Fruit fly (Drosophila melanogaster) whole organism, embryonic: ENCODE measurements around the gene CG14795.

Source experiments
- BEAF-32 ChIP-seq: fragments of 200-800 bp; sonication (Bioruptor generic); optimal IDR thresholded peaks from 3 replicates; lab custom pipeline; 2017; ENCODE audit warnings: missing biosample characterization, missing genetic modification characterization, mild to moderate bottlenecking, moderate library complexity, missing genetic modification reagents
- CG10209 ChIP-seq: fragments of 200-800 bp; sonication (Bioruptor generic); optimal IDR thresholded peaks from 3 replicates; lab custom pipeline; 2017; ENCODE audit warnings: missing biosample characterization, mild to moderate bottlenecking, missing genetic modification characterization, missing genetic modification reagents
- CG10366 ChIP-seq: fragments of 200-800 bp; sonication (Bioruptor generic); IDR thresholded peaks from 2 replicates; pipeline ENCODE4 v1.3.6; 2022; ENCODE audit warnings: missing biosample characterization, missing genetic modification characterization
- CG10462 ChIP-seq: fragments of 200-800 bp; sonication (Bioruptor generic); optimal IDR thresholded peaks from 2 replicates; lab custom pipeline; 2016; ENCODE audit warnings: missing biosample characterization, missing genetic modification characterization
- CG11456 ChIP-seq: fragments of 200-800 bp; sonication (Bioruptor generic); IDR thresholded peaks from 3 replicates; pipeline ENCODE4 v1.3.6; 2022; ENCODE audit warnings: missing biosample characterization, missing genetic modification characterization
- CG12104 ChIP-seq: fragments of 200-800 bp; sonication (Bioruptor generic); optimal IDR thresholded peaks from 3 replicates; lab custom pipeline; 2016; ENCODE audit warnings: missing biosample characterization, missing genetic modification characterization
- CG12744 ChIP-seq: fragments of 200-800 bp; sonication (Bioruptor generic); optimal IDR thresholded peaks from 2 replicates; lab custom pipeline; 2016; ENCODE audit warnings: missing biosample characterization, missing genetic modification characterization
- CG12769 ChIP-seq: fragments of 200-800 bp; sonication (Bioruptor generic); optimal IDR thresholded peaks from 2 replicates; lab custom pipeline; 2019; ENCODE audit warnings: missing biosample characterization, mild to moderate bottlenecking, missing genetic modification characterization, moderate library complexity
- CG14710 ChIP-seq: fragments of 200-800 bp; sonication (Bioruptor generic); optimal IDR thresholded peaks from 3 replicates; lab custom pipeline; 2019; ENCODE audit warnings: missing biosample characterization, mild to moderate bottlenecking, missing genetic modification characterization, moderate library complexity
- CG17385 ChIP-seq: fragments of 200-800 bp; sonication (Bioruptor generic); optimal IDR thresholded peaks from 3 replicates; lab custom pipeline; 2018; ENCODE audit warnings: missing biosample characterization, mild to moderate bottlenecking, missing genetic modification characterization
- CG1792 ChIP-seq: fragments of 200-800 bp; sonication (Bioruptor generic); optimal IDR thresholded peaks from 2 replicates; lab custom pipeline; 2016; ENCODE audit warnings: missing biosample characterization, missing genetic modification characterization
- CG1832 ChIP-seq: fragments of 200-800 bp; sonication (Bioruptor generic); optimal IDR thresholded peaks from 2 replicates; lab custom pipeline; 2017; ENCODE audit warnings: missing biosample characterization, mild to moderate bottlenecking, missing genetic modification characterization, inconsistent platforms
- CG31224 ChIP-seq: fragments of 200-800 bp; sonication (Bioruptor generic); IDR thresholded peaks from 2 replicates; pipeline ENCODE4 v1.3.6; 2022; ENCODE audit warnings: missing biosample characterization, missing genetic modification characterization
- CG3995 ChIP-seq: fragments of 200-800 bp; sonication (Bioruptor generic); optimal IDR thresholded peaks from 3 replicates; lab custom pipeline; 2016; ENCODE audit warnings: missing biosample characterization, missing genetic modification characterization
- CG4424 ChIP-seq: fragments of 200-800 bp; sonication (Bioruptor generic); optimal IDR thresholded peaks from 3 replicates; lab custom pipeline; 2016; ENCODE audit warnings: missing biosample characterization, missing genetic modification characterization
- CG4707 ChIP-seq: fragments of 200-800 bp; sonication (Bioruptor generic); optimal IDR thresholded peaks from 2 replicates; lab custom pipeline; 2018; ENCODE audit warnings: missing biosample characterization, mild to moderate bottlenecking, missing genetic modification characterization, moderate library complexity
- CG6272 ChIP-seq: fragments of 200-800 bp; sonication (Bioruptor generic); IDR thresholded peaks from 2 replicates; pipeline ENCODE4 v1.3.6; 2022; ENCODE audit warnings: missing biosample characterization, missing genetic modification characterization
- CG6689 ChIP-seq: fragments of 200-800 bp; sonication (Bioruptor generic); IDR thresholded peaks from 2 replicates; pipeline ENCODE4 v1.3.6; 2022; ENCODE audit warnings: missing biosample characterization, missing genetic modification characterization
- CG7745 ChIP-seq: fragments of 200-800 bp; sonication (Bioruptor generic); optimal IDR thresholded peaks from 2 replicates; lab custom pipeline; 2018; ENCODE audit warnings: missing biosample characterization, mild to moderate bottlenecking, missing genetic modification characterization, moderate library complexity
- D ChIP-seq, 2 experiments: fragments of 200-800 bp in 1 of 2; fragments of >200 bp in 1 of 2; sonication (Bioruptor generic) in 1 of 2; optimal IDR thresholded peaks; 2 replicates in 1 of 2; 3 replicates in 1 of 2; lab custom pipeline; 2017; ENCODE audit warnings: mild to moderate bottlenecking in 1 of 2, missing biosample characterization in 1 of 2, missing genetic modification characterization in 1 of 2, missing genetic modification reagents in 1 of 2
- Drgx ChIP-seq: fragments of 200-800 bp; sonication (Bioruptor generic); IDR thresholded peaks from 2 replicates; pipeline ENCODE4 v1.3.6; 2022; ENCODE audit warnings: missing biosample characterization, missing genetic modification characterization
- HHEX ChIP-seq: fragments of 200-800 bp; sonication (Bioruptor generic); optimal IDR thresholded peaks from 3 replicates; lab custom pipeline; 2017; ENCODE audit warnings: missing biosample characterization, mild to moderate bottlenecking, missing genetic modification characterization, missing genetic modification reagents
- HLH54F ChIP-seq: fragments of 200-800 bp; sonication (Bioruptor generic); optimal IDR thresholded peaks from 3 replicates; lab custom pipeline; 2016; ENCODE audit warnings: missing biosample characterization, missing genetic modification characterization
- HLHmδ ChIP-seq: fragments of 200-800 bp; sonication (Bioruptor generic); optimal IDR thresholded peaks from 2 replicates; lab custom pipeline; 2018; ENCODE audit warnings: missing biosample characterization, mild to moderate bottlenecking, missing genetic modification characterization, moderate library complexity
- NC2α ChIP-seq: fragments of 200-800 bp; sonication (Bioruptor generic); optimal IDR thresholded peaks from 2 replicates; lab custom pipeline; 2016; ENCODE audit warnings: missing biosample characterization, missing genetic modification characterization
- Opbp ChIP-seq: fragments of 200-800 bp; sonication (Bioruptor generic); IDR thresholded peaks from 3 replicates; pipeline ENCODE4 v1.3.6; 2022; ENCODE audit warnings: missing biosample characterization, missing genetic modification characterization; ENCODE audit not compliant: partially characterized antibody
- Ravus ChIP-seq: fragments of 200-800 bp; sonication (Bioruptor generic); IDR thresholded peaks from 2 replicates; pipeline ENCODE4 v1.3.6; 2022; ENCODE audit warnings: missing biosample characterization, missing genetic modification characterization
- Side ChIP-seq: fragments of 200-800 bp; sonication (Bioruptor generic); optimal IDR thresholded peaks from 2 replicates; lab custom pipeline; 2016; ENCODE audit warnings: missing biosample characterization, missing genetic modification characterization
- Six4 ChIP-seq: fragments of 200-800 bp; sonication (Bioruptor generic); optimal IDR thresholded peaks from 2 replicates; lab custom pipeline; 2016; ENCODE audit warnings: missing biosample characterization, missing genetic modification characterization
- Sry-β ChIP-seq: fragments of 200-800 bp; sonication (Bioruptor generic); optimal IDR thresholded peaks from 2 replicates; lab custom pipeline; 2018; ENCODE audit warnings: missing biosample characterization, mild to moderate bottlenecking, missing genetic modification characterization, moderate library complexity
- Sry-δ ChIP-seq: fragments of 200-800 bp; sonication (Bioruptor generic); optimal IDR thresholded peaks from 2 replicates; lab custom pipeline; 2016; ENCODE audit warnings: missing biosample characterization, missing genetic modification characterization
- ato ChIP-seq: fragments of 200-800 bp; sonication (Bioruptor generic); IDR thresholded peaks from 2 replicates; pipeline ENCODE4 v1.3.6; 2022; ENCODE audit warnings: missing biosample characterization, missing genetic modification characterization; ENCODE audit not compliant: partially characterized antibody
- chif ChIP-seq, 2 experiments: fragments of 200-800 bp; sonication (Bioruptor generic); optimal IDR thresholded peaks; 3 replicates each; lab custom pipeline; 2016; ENCODE audit warnings: missing biosample characterization in 2 of 2, missing genetic modification characterization in 2 of 2
- crc ChIP-seq: fragments of 200-800 bp; sonication (Bioruptor generic); optimal IDR thresholded peaks from 2 replicates; lab custom pipeline; 2016; ENCODE audit warnings: missing biosample characterization, missing genetic modification characterization
- gce ChIP-seq: fragments of 200-800 bp; sonication (Bioruptor generic); IDR thresholded peaks from 3 replicates; pipeline ENCODE4 v1.3.6; 2022; ENCODE audit warnings: missing biosample characterization, missing genetic modification characterization
- gt ChIP-seq: fragments of 200-800 bp; sonication (Bioruptor generic); IDR thresholded peaks from 2 replicates; pipeline ENCODE4 v1.3.6; 2022; ENCODE audit warnings: missing biosample characterization, missing genetic modification characterization
- her ChIP-seq: fragments of 200-800 bp; sonication (Bioruptor generic); optimal IDR thresholded peaks from 2 replicates; lab custom pipeline; 2016; ENCODE audit warnings: missing biosample characterization, missing genetic modification characterization
- jigr1 ChIP-seq: fragments of 200-800 bp; sonication (Bioruptor generic); IDR thresholded peaks from 3 replicates; pipeline ENCODE4 v1.3.6; 2022; ENCODE audit warnings: missing biosample characterization, missing genetic modification characterization
- jing ChIP-seq: fragments of 200-800 bp; sonication (Bioruptor generic); optimal IDR thresholded peaks from 2 replicates; lab custom pipeline; 2018; ENCODE audit warnings: missing biosample characterization, mild to moderate bottlenecking, missing genetic modification characterization
- ken ChIP-seq: fragments of 200-800 bp; sonication (Bioruptor generic); IDR thresholded peaks from 3 replicates; pipeline ENCODE4 v1.3.6; 2022; ENCODE audit warnings: missing biosample characterization, missing genetic modification characterization
- lbe ChIP-seq: fragments of 200-800 bp; sonication (Bioruptor generic); optimal IDR thresholded peaks from 2 replicates; lab custom pipeline; 2016; ENCODE audit warnings: missing biosample characterization, mild to moderate bottlenecking, missing genetic modification characterization
- lola ChIP-seq, 3 experiments: fragments of >200 bp in 2 of 3; fragments of 200-800 bp in 1 of 3; sonication (Bioruptor generic) in 1 of 3; optimal IDR thresholded peaks; 2 replicates each; lab custom pipeline; 2017 to 2019; ENCODE audit warnings: missing biosample characterization in 3 of 3, missing genetic modification characterization in 3 of 3, mild to moderate bottlenecking in 1 of 3, moderate library complexity in 1 of 3
- p53 ChIP-seq: fragments of 200-800 bp; sonication (Bioruptor generic); optimal IDR thresholded peaks from 2 replicates; lab custom pipeline; 2016; ENCODE audit warnings: missing biosample characterization, missing genetic modification characterization
- phol ChIP-seq: fragments of 200-800 bp; sonication (Bioruptor generic); optimal IDR thresholded peaks from 3 replicates; lab custom pipeline; 2018; ENCODE audit warnings: missing biosample characterization, mild to moderate bottlenecking, missing genetic modification characterization, moderate library complexity
- ranshi ChIP-seq: fragments of 200-800 bp; sonication (Bioruptor generic); IDR thresholded peaks from 2 replicates; pipeline ENCODE4 v1.3.6; 2022; ENCODE audit warnings: missing biosample characterization, missing genetic modification characterization
- scrt ChIP-seq: fragments of 200-800 bp; sonication (Bioruptor generic); optimal IDR thresholded peaks from 2 replicates; lab custom pipeline; 2018; ENCODE audit warnings: missing biosample characterization, mild to moderate bottlenecking, missing genetic modification characterization, moderate library complexity
- tio ChIP-seq: fragments of 200-800 bp; sonication (Bioruptor generic); optimal IDR thresholded peaks from 2 replicates; lab custom pipeline; 2017; ENCODE audit warnings: missing biosample characterization, missing genetic modification characterization, inconsistent platforms
- zf30C ChIP-seq: fragments of 200-800 bp; sonication (Bioruptor generic); optimal IDR thresholded peaks from 3 replicates; lab custom pipeline; 2018; ENCODE audit warnings: missing biosample characterization, mild to moderate bottlenecking, missing genetic modification characterization

Gene CG14795

DNA sequence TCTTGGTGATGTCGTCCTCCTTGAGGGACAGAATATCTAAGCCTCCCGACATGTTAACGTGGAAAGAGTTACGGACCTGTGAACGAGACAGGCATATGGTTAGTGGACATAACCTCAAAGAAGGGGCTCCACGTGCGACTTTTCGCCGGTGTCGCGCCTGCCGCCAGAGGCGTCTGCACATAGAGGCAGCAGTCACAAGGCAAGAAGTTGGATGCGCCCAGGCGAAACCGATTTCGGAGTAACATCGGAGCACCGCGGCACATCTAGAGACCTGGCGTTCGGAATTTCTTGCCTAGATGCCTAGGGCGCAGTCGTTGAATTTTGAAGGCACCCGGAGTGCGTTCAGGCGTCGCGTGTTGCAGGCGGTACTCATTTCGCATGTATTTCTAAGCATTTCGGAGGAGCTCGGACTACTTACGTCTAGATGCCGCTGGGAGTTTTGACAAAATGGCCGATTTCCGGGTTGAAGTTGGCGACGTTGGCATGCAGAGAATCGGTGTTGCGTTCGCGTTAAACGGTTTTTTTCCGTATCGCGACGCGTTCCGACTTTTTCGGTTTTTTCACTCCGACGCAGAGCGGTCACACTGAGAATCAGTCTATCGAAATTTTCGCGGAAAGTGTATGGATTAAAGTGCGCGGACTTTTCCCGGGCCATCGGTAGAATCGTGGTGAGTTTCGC is 29.6 kb downstream of the CG14795 start, which contains the start of the genes sta and inc (continued):
- TF ChIP-seq CG31224 (GFP tag; lab: Robert Waterston, UW) (peak; percentile 35), D (optimal IDR thresholded peaks at IDR 0.05; lab: Kevin White, UChicago) (no peak), D (GFP tag; optimal IDR thresholded peaks at IDR 0.05; lab: Kevin White, UChicago) (peak; percentile 46), CG3995 (GFP tag; lab: Kevin White, UChicago) (peak; percentile 57), CG10366 (no peak; the same call in 1 of the 2 replicates), CG7745 (tag; lab: Kevin White, UChicago) (peak; percentile 26), CG1792 (peak; percentile 53), ken (GFP tag; lab: Robert Waterston, UW) (peak; percentile 67; the same call in 1 of the 3 replicates), HLHmδ (GFP tag; lab: Kevin White, UChicago) (peak; percentile 95), Sry-β (GFP tag; lab: Kevin White, UChicago) (peak; percentile 11), CG17385 (GFP tag; lab: Kevin White, UChicago) (peak; percentile 72), CG12769 (tag; lab: Kevin White, UChicago) (no peak), BEAF-32 (peak; percentile 74), CG6689 (GFP tag; lab: Robert Waterston, UW) (no peak), HHEX (GFP tag; lab: Kevin White, UChicago) (peak; percentile 87), her (GFP tag; lab: Kevin White, UChicago) (peak; percentile 83), crc (no peak), CG1832 (no peak), Sry-δ (GFP tag; lab: Kevin White, UChicago) (peak; percentile 82), lola (GFP tag; optimal IDR thresholded peaks at IDR 0.05; lab: Kevin White, UChicago) (no peak), lbe (peak; percentile 35), chif (GFP tag; optimal IDR thresholded peaks at IDR 0.05; lab: Kevin White, UChicago) (peak; percentile 38 to 44), tio (no peak), Side (GFP tag; lab: Kevin White, UChicago) (peak; percentile 84), NC2α (GFP tag; lab: Kevin White, UChicago) (peak; percentile 17), gce (GFP tag; lab: Robert Waterston, UW) (peak; percentile 58; the same call in 1 of the 3 replicates), p53 (GFP tag; lab: Kevin White, UChicago) (peak; percentile 66), CG10462 (GFP tag; lab: Kevin White, UChicago) (no peak), gt (GFP tag; lab: Robert Waterston, UW) (no peak), CG10209 (GFP tag; lab: Kevin White, UChicago) (peak; percentile 69), HLH54F (peak; percentile 28), CG11456 (GFP tag; lab: Robert Waterston, UW) (peak; percentile 74; the same call in 2 of the 3 replicates), phol (peak; percentile 97), ranshi (GFP tag; lab: Robert Waterston, UW) (peak; percentile 52; the same call in 1 of the 2 replicates), CG14710 (tag; lab: Kevin White, UChicago) (peak; percentile 75), Drgx (GFP tag; lab: Robert Waterston, UW) (peak; percentile 43; the same call in 1 of the 2 replicates), CG4424 (GFP tag; lab: Kevin White, UChicago) (peak; percentile 55), jigr1 (GFP tag; lab: Robert Waterston, UW) (no peak), CG4707 (GFP tag; lab: Kevin White, UChicago) (peak; percentile 52), Opbp (GFP tag; lab: Robert Waterston, UW) (peak; percentile 81), zf30C (GFP tag; lab: Kevin White, UChicago) (peak; percentile 34), jing (GFP tag; lab: Kevin White, UChicago) (no peak), scrt (GFP tag; lab: Kevin White, UChicago) (peak; percentile 73), Ravus (GFP tag; lab: Robert Waterston, UW) (no peak), Six4 (GFP tag; lab: Kevin White, UChicago) (peak; percentile 22), ato (GFP tag; lab: Robert Waterston, UW) (0 out of 2 replicates have a peak, but pooled peaks have one; percentile 26), CG12744 (no peak), CG12104 (GFP tag; lab: Kevin White, UChicago) (peak; percentile 61), CG6272 (GFP tag; lab: Robert Waterston, UW) (no peak)
